Worm (Caenorhabditis elegans) whole organism, L1 larva: Measurements from ENCODE around the gene mog-4.

Experiments used
- efl-3 ChIP-seq: fragments of 200-800 bp; sonication (Bioruptor generic); optimal IDR thresholded peaks from 2 replicates; lab custom pipeline; 2018; ENCODE audit warnings: mild to moderate bottlenecking, missing genetic modification characterization, missing compliant biosample characterization
- hpl-2 ChIP-seq: fragments of 150-350 bp; optimal IDR thresholded peaks from 2 replicates; lab custom pipeline; 2014; ENCODE audit warnings: missing biosample characterization, missing genetic modification reagents, missing genetic modification characterization
- lin-13 ChIP-seq: fragments of 150-350 bp; optimal IDR thresholded peaks from 2 replicates; lab custom pipeline; 2014; ENCODE audit warnings: missing biosample characterization, missing genetic modification reagents, missing genetic modification characterization
- lin-15B ChIP-seq: fragments of 150-350 bp; sonication (generic microtip); optimal IDR thresholded peaks from 3 replicates; lab custom pipeline; 2014; ENCODE audit warnings: missing biosample characterization, missing genetic modification characterization
- lin-39 ChIP-seq: fragments of 150-350 bp; optimal IDR thresholded peaks from 2 replicates; lab custom pipeline; 2014; ENCODE audit warnings: missing biosample characterization, missing genetic modification reagents, missing genetic modification characterization
- nhr-11 ChIP-seq: fragments of 150-350 bp; optimal IDR thresholded peaks from 2 replicates; lab custom pipeline; 2014; ENCODE audit warnings: missing biosample characterization, missing genetic modification characterization
- nhr-12 ChIP-seq: sonication (generic microtip); optimal IDR thresholded peaks from 2 replicates; lab custom pipeline; 2017; ENCODE audit warnings: missing biosample characterization, missing genetic modification characterization
- nhr-19 ChIP-seq: fragments of 200-800 bp; sonication (Bioruptor generic); conservative IDR thresholded peaks from 2 replicates; pipeline ENCODE4 v1.3.6; 2022; ENCODE audit warnings: missing genetic modification characterization, missing compliant biosample characterization
- rnt-1 ChIP-seq: sonication (generic microtip); optimal IDR thresholded peaks from 2 replicates; lab custom pipeline; 2016; ENCODE audit warnings: mild to moderate bottlenecking, missing genetic modification characterization, moderate library complexity, missing compliant biosample characterization
- snu-23 ChIP-seq: sonication (generic microtip); optimal IDR thresholded peaks from 2 replicates; lab custom pipeline; 2016; ENCODE audit warnings: missing genetic modification characterization, missing compliant biosample characterization
- swsn-7 ChIP-seq: sonication (generic microtip); optimal IDR thresholded peaks from 2 replicates; lab custom pipeline; 2016; ENCODE audit warnings: missing genetic modification characterization, missing compliant biosample characterization
- tlp-1 ChIP-seq: fragments of 150-350 bp; optimal IDR thresholded peaks from 2 replicates; lab custom pipeline; 2014; ENCODE audit warnings: missing biosample characterization, missing genetic modification characterization
- unc-30 ChIP-seq: sonication (generic microtip); optimal IDR thresholded peaks from 2 replicates; lab custom pipeline; 2017; ENCODE audit warnings: missing biosample characterization, missing genetic modification characterization
- unc-62 ChIP-seq: fragments of 150-350 bp; optimal IDR thresholded peaks from 2 replicates; lab custom pipeline; 2014; ENCODE audit warnings: missing biosample characterization, missing genetic modification reagents, missing genetic modification characterization

DNA sequence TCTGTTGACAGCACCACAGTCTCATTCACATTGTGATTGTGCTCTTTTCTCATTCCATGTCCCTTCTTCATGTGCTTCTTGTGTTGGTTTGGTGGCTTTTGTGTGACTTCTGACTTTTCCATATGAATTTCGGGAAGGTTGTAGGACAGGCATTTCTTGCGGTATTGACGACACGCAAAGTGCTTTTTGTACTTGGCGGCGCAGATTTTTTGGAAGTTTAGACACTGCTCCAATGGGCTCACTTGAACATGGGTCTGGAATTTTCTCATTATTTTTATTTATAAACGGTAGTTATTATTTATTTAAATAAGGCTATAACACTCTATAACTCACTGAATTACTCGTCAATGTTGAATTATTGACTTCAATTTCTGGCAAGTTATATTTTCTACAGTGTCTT, 42.9 kb upstream of the mog-4 start:
- TF ChIP-seq lin-15B (tag; lab: Kevin White, UChicago) (no peak), nhr-12 (no peak), rnt-1 (tag; lab: Kevin White, UChicago) (no peak), lin-13 (GFP tag; lab: Kevin White, UChicago) (no peak), nhr-19 (GFP tag; lab: Robert Waterston, UW) (no peak), nhr-11 (no peak), lin-39 (no peak), hpl-2 (GFP tag; lab: Kevin White, UChicago) (no peak), snu-23 (no peak), tlp-1 (tag; lab: Kevin White, UChicago) (no peak), swsn-7 (tag; lab: Kevin White, UChicago) (no peak), unc-30 (no peak), unc-62 (no peak), efl-3 (no peak)
